Worm (Caenorhabditis elegans) whole organism, early embryonic: ENCODE results near the gene srg-41.

ENCODE experiments used
- ama-1 ChIP-seq: fragments of 150-350 bp; optimal IDR thresholded peaks from 2 replicates; lab custom pipeline; 2014
- ets-7 ChIP-seq: sonication (generic microtip); optimal IDR thresholded peaks from 2 replicates; lab custom pipeline; 2016; ENCODE audit warnings: missing genotype, missing genetic modification characterization, missing compliant biosample characterization

- no peak for TF ChIP-seq ama-1 (lab: Kevin White, UChicago)
- no peak for TF ChIP-seq ets-7 (tag; lab: Kevin White, UChicago)
Measured at ce11 chrV:11164475-11164874, 2.8 kb upstream of the srg-41 start, which contains the start of gene srg-40.
